Fruit fly (Drosophila melanogaster): ENCODE data around the gene CG4239.

The CG4239 gene

DNA sequence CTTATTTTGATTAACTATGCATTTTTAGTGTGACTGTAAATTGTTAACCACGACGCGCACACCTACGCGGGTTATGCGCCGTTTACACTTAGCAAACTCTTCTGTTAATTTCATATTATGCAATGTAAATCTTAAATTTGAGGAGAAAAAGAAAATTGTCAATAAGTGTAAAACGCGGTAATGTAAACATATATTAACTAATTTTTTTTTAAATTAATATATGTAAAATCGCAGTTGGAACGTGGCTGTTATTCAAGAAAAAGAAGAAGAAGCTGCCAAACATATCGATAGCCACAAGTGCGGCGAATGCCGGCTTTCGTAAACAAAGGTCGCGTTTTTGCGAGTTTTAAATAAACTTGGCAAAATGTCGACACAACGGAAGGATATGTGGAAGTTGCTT, 6.3 kb downstream of the CG4239 start, which contains the start of the genes TH1 and mei-41 (continued):
- no peak for TF ChIP-seq gro (GFP tag; optimal IDR thresholded peaks at IDR 0.05)
- no peak for TF ChIP-seq lab (GFP tag; optimal IDR thresholded peaks at IDR 0.05)
- no peak for TF ChIP-seq Hr78 (GFP tag; optimal IDR thresholded peaks at IDR 0.05)
- TF ChIP-seq CG10209 (GFP tag; optimal IDR thresholded peaks at IDR 0.05) = peak; percentile 89
- peak; percentile 51 for TF ChIP-seq CG10431 (GFP tag; optimal IDR thresholded peaks at IDR 0.05)
- peak; percentile 19 for TF ChIP-seq MTF-1 (GFP tag; optimal IDR thresholded peaks at IDR 0.05; ENCODE audit: borderline replicate concordance)
- TF ChIP-seq CG11723 (GFP tag; optimal IDR thresholded peaks at IDR 0.05) = peak; percentile 79
- TF ChIP-seq CG32532 (GFP tag; IDR thresholded peaks at IDR 0.05) = peak; percentile 96
- TF ChIP-seq Max (GFP tag; optimal IDR thresholded peaks at IDR 0.05) = peak; percentile 79
- peak; percentile 80 for TF ChIP-seq CG2120 (GFP tag; optimal IDR thresholded peaks at IDR 0.05)
- TF ChIP-seq nmo (GFP tag; optimal IDR thresholded peaks at IDR 0.05) = peak; percentile 96
- peak; percentile 31 for TF ChIP-seq CHES-1-like (GFP tag; optimal IDR thresholded peaks at IDR 0.05)
- TF ChIP-seq CG18011 (GFP tag; optimal IDR thresholded peaks at IDR 0.05) = peak; percentile 46
- no peak for TF ChIP-seq corto (GFP tag; optimal IDR thresholded peaks at IDR 0.05)
- TF ChIP-seq PHDP (tag; optimal IDR thresholded peaks at IDR 0.05) = peak; percentile 89
- TF ChIP-seq CG14965 (GFP tag; optimal IDR thresholded peaks at IDR 0.05; ENCODE audit: borderline replicate concordance) = no peak
- TF ChIP-seq croc (GFP tag; conservative IDR thresholded peaks at IDR 0.05) = peak; percentile 96
- TF ChIP-seq tx (GFP tag; optimal IDR thresholded peaks at IDR 0.05) = peak; percentile 21
- TF ChIP-seq emc (GFP tag; optimal IDR thresholded peaks at IDR 0.05) = peak; percentile 12
- peak; percentile 56 for TF ChIP-seq CG7987 (GFP tag; optimal IDR thresholded peaks at IDR 0.05)
- peak; percentile 91 for TF ChIP-seq CG6175 (GFP tag; IDR thresholded peaks at IDR 0.05)
- TF ChIP-seq wor (GFP tag; IDR thresholded peaks at IDR 0.05) = peak; percentile 93
- TF ChIP-seq yki (optimal IDR thresholded peaks at IDR 0.05) = no peak
- TF ChIP-seq Sox100B (GFP tag; optimal IDR thresholded peaks at IDR 0.05) = no peak
- TF ChIP-seq CG34422 (GFP tag; IDR thresholded peaks at IDR 0.05) = peak; percentile 98
- peak; percentile 64 for TF ChIP-seq cwo (GFP tag; optimal IDR thresholded peaks at IDR 0.05)
- peak; percentile 96 for TF ChIP-seq Aef1 (GFP tag; IDR thresholded peaks at IDR 0.05)
- TF ChIP-seq CG10543 (GFP tag; optimal IDR thresholded peaks at IDR 0.05) = no peak
- TF ChIP-seq CG6854 (GFP tag; optimal IDR thresholded peaks at IDR 0.05) = peak; percentile 37
- TF ChIP-seq Rx (GFP tag; IDR thresholded peaks at IDR 0.05) = peak; percentile 93
- TF ChIP-seq grau (tag; optimal IDR thresholded peaks at IDR 0.05) = peak; percentile 90
- peak; percentile 75 for TF ChIP-seq YL-1 (GFP tag; optimal IDR thresholded peaks at IDR 0.05)
- TF ChIP-seq jing (GFP tag; optimal IDR thresholded peaks at IDR 0.05) = peak; percentile 48
- TF ChIP-seq CG4404 (GFP tag; IDR thresholded peaks at IDR 0.05) = peak; percentile 95
- peak; percentile 57 for TF ChIP-seq CG13287 (GFP tag; IDR thresholded peaks at IDR 0.05; ENCODE audit: partially characterized antibody)
- TF ChIP-seq crp (GFP tag; optimal IDR thresholded peaks at IDR 0.05) = peak in 1 of 2 experiments; percentile 45
- peak; percentile 92 for TF ChIP-seq CG8924 (tag; optimal IDR thresholded peaks at IDR 0.05)
- peak; percentile 19 for TF ChIP-seq Atf-2 (GFP tag; optimal IDR thresholded peaks at IDR 0.05)
- peak; percentile 76 for TF ChIP-seq CG4424 (GFP tag; optimal IDR thresholded peaks at IDR 0.05)
- TF ChIP-seq CG1602 (GFP tag; optimal IDR thresholded peaks at IDR 0.05) = peak; percentile 91
- peak; percentile 87 for TF ChIP-seq CG10979 (tag; optimal IDR thresholded peaks at IDR 0.05)
- peak; percentile 58 for TF ChIP-seq Lhr (GFP tag; optimal IDR thresholded peaks at IDR 0.05)
- no peak for TF ChIP-seq Elba2 (GFP tag; optimal IDR thresholded peaks at IDR 0.05)
- TF ChIP-seq fd96Cb (tag; optimal IDR thresholded peaks at IDR 0.05) = peak; percentile 93
- TF ChIP-seq sna (GFP tag; IDR thresholded peaks at IDR 0.05; ENCODE audit: partially characterized antibody) = no peak
- no peak for TF ChIP-seq pita (GFP tag; optimal IDR thresholded peaks at IDR 0.05)
- TF ChIP-seq CoRest (tag; optimal IDR thresholded peaks at IDR 0.05) = peak; percentile 96
- peak; percentile 92 for TF ChIP-seq CG11695 (GFP tag; IDR thresholded peaks at IDR 0.05)
- TF ChIP-seq Doc3 (GFP tag; IDR thresholded peaks at IDR 0.05; ENCODE audit: partially characterized antibody) = no peak
- peak; percentile 41 for TF ChIP-seq schlank (tag; optimal IDR thresholded peaks at IDR 0.05)

All from whole organism, embryonic.